Fruit fly (Drosophila melanogaster): ENCODE measurements around the gene RpS14b.

Gene RpS14b

DNA sequence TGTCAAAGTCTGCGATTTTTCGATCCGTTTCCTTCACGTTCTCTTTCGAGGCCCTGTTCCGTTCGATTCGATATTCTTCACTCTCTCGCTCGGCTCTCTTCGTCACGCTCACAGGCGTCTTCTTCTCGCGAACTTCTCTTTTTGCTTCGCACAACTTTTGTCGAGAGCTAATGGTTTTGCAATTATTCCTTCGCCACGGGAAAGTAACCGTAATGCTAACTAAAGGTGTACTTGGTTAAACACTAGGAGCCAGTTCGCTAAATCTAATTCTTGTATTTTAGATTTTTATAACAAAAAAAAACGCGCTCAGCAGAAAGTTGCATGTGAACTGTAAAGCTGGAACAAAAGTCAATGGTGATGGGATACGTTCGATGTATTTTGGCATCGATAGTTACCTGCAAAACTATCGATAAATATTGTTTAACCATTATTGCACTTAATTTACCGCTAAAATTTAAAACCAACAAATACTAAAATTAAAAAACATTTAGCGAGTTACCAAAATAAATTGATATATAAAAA, 3.6 kb upstream of the RpS14b start, which contains the start of gene mahe (continued):
- TF ChIP-seq CG6765 (GFP tag; optimal IDR thresholded peaks at IDR 0.05): no peak
- TF ChIP-seq dati (GFP tag; IDR thresholded peaks at IDR 0.05): no peak
- TF ChIP-seq CG11085 (GFP tag; IDR thresholded peaks at IDR 0.05): no peak
- TF ChIP-seq CG2875 (GFP tag; optimal IDR thresholded peaks at IDR 0.05): no peak
- TF ChIP-seq esg (GFP tag; conservative IDR thresholded peaks at IDR 0.05): no peak
- TF ChIP-seq CG13287 (GFP tag; IDR thresholded peaks at IDR 0.05; ENCODE audit: partially characterized antibody): peak; percentile 92
- TF ChIP-seq CG33213 (GFP tag; optimal IDR thresholded peaks at IDR 0.05): no peak
- TF ChIP-seq Hr78 (GFP tag; optimal IDR thresholded peaks at IDR 0.05): no peak
- TF ChIP-seq CG7786 (GFP tag; optimal IDR thresholded peaks at IDR 0.05): no peak
- TF ChIP-seq chm (GFP tag; IDR thresholded peaks at IDR 0.05): no peak
- TF ChIP-seq oc (tag; optimal IDR thresholded peaks at IDR 0.05): no peak
- TF ChIP-seq Gsc (GFP tag; IDR thresholded peaks at IDR 0.05): no peak
- peak; percentile 72 for TF ChIP-seq CG14860 (GFP tag; IDR thresholded peaks at IDR 0.05; ENCODE audit: partially characterized antibody)
- peak; percentile 56 for TF ChIP-seq sens (GFP tag)
- TF ChIP-seq mam (GFP tag; optimal IDR thresholded peaks at IDR 0.05): no peak
- TF ChIP-seq CG3281 (GFP tag; optimal IDR thresholded peaks at IDR 0.05): no peak
- no peak for TF ChIP-seq ash1 (GFP tag; optimal IDR thresholded peaks at IDR 0.05)
- no peak for TF ChIP-seq Hr3 (GFP tag; optimal IDR thresholded peaks at IDR 0.05)
- no peak for TF ChIP-seq CG16815 (GFP tag; optimal IDR thresholded peaks at IDR 0.05)
- no peak for TF ChIP-seq seq (GFP tag; IDR thresholded peaks at IDR 0.05)
- TF ChIP-seq E2f2 (GFP tag; IDR thresholded peaks at IDR 0.05): peak; percentile 86
- no peak for TF ChIP-seq trem (tag; optimal IDR thresholded peaks at IDR 0.05)
- peak; percentile 63 for TF ChIP-seq tna (GFP tag; IDR thresholded peaks at IDR 0.05; ENCODE audit: partially characterized antibody)
- no peak for TF ChIP-seq eve (GFP tag; optimal IDR thresholded peaks at IDR 0.05)
- TF ChIP-seq croc (GFP tag; conservative IDR thresholded peaks at IDR 0.05): no peak
- no peak for TF ChIP-seq CG12236 (GFP tag; optimal IDR thresholded peaks at IDR 0.05)
- TF ChIP-seq CG4328 (GFP tag; optimal IDR thresholded peaks at IDR 0.05): no peak
- TF ChIP-seq Max (GFP tag; optimal IDR thresholded peaks at IDR 0.05): no peak
- no peak for TF ChIP-seq zfh2 (GFP tag; optimal IDR thresholded peaks at IDR 0.05)
- TF ChIP-seq Nf-YB (GFP tag; optimal IDR thresholded peaks at IDR 0.05): no peak
- TF ChIP-seq B-H1 (GFP tag; IDR thresholded peaks at IDR 0.05): no peak
- TF ChIP-seq amos (GFP tag; IDR thresholded peaks at IDR 0.05; ENCODE audit: partially characterized antibody): peak; percentile 91
- no peak for TF ChIP-seq wek (GFP tag; optimal IDR thresholded peaks at IDR 0.05)
- TF ChIP-seq CG13775 (GFP tag; optimal IDR thresholded peaks at IDR 0.05): no peak
- no peak for TF ChIP-seq ap (GFP tag; IDR thresholded peaks at IDR 0.05)
- TF ChIP-seq CG15479 (GFP tag; optimal IDR thresholded peaks at IDR 0.05): peak; percentile 25
- no peak for TF ChIP-seq Side (GFP tag; optimal IDR thresholded peaks at IDR 0.05)
- no peak for TF ChIP-seq CG31365 (tag; optimal IDR thresholded peaks at IDR 0.05)
- no peak for TF ChIP-seq CG9437 (GFP tag; optimal IDR thresholded peaks at IDR 0.05)
- TF ChIP-seq CG2712 (tag; optimal IDR thresholded peaks at IDR 0.05): no peak
- no peak for TF ChIP-seq CG4707 (GFP tag; optimal IDR thresholded peaks at IDR 0.05)
- peak; percentile 29 for TF ChIP-seq CG10267 (tag; optimal IDR thresholded peaks at IDR 0.05)
- TF ChIP-seq ac (GFP tag; optimal IDR thresholded peaks at IDR 0.05): no peak
- no peak for TF ChIP-seq dm (GFP tag; optimal IDR thresholded peaks at IDR 0.05)
- TF ChIP-seq sna (GFP tag; IDR thresholded peaks at IDR 0.05; ENCODE audit: partially characterized antibody): peak; percentile 69
- TF ChIP-seq Oli (tag; optimal IDR thresholded peaks at IDR 0.05): no peak
- TF ChIP-seq ftz-f1 (GFP tag; optimal IDR thresholded peaks at IDR 0.05): no peak
- TF ChIP-seq Hand (GFP tag; optimal IDR thresholded peaks at IDR 0.05): no peak
- no peak for TF ChIP-seq phol (tag; optimal IDR thresholded peaks at IDR 0.05)
- no peak for TF ChIP-seq psq (GFP tag; optimal IDR thresholded peaks at IDR 0.05)
- no peak for TF ChIP-seq Aef1 (GFP tag; IDR thresholded peaks at IDR 0.05)
